Worm (Caenorhabditis elegans) whole organism, young adult: Measurements from ENCODE around the gene C24A8.6.

Experiments used
- B0035.1 ChIP-seq: sonication (generic microtip); optimal IDR thresholded peaks from 2 replicates; lab custom pipeline; 2016; ENCODE audit warnings: missing genetic modification characterization, mild to moderate bottlenecking, missing compliant biosample characterization, missing genotype, missing genetic modification reagents
- C06A6.2 ChIP-seq: fragments of 200-800 bp; sonication (Bioruptor generic); conservative IDR thresholded peaks from 2 replicates; pipeline ENCODE4 v1.3.6; 2022; ENCODE audit warnings: missing genetic modification characterization, missing compliant biosample characterization
- F52B5.7 ChIP-seq: sonication (generic microtip); optimal IDR thresholded peaks from 2 replicates; lab custom pipeline; 2016; ENCODE audit warnings: mild to moderate bottlenecking, missing genetic modification characterization, missing compliant biosample characterization
- bed-1 ChIP-seq: fragments of 200-800 bp; sonication (Bioruptor generic); IDR thresholded peaks from 2 replicates; pipeline ENCODE4 v1.3.6; 2022; ENCODE audit warnings: missing genetic modification reagents, missing genetic modification characterization, missing compliant biosample characterization
- ekl-4 ChIP-seq: fragments of 200-800 bp; sonication (Bioruptor generic); IDR thresholded peaks from 2 replicates; pipeline ENCODE4 v1.3.6; 2022; ENCODE audit warnings: missing genetic modification reagents, missing genetic modification characterization, missing compliant biosample characterization
- madf-6 ChIP-seq: fragments of 200-800 bp; sonication (Bioruptor generic); IDR thresholded peaks from 2 replicates; pipeline ENCODE4 v1.3.6; 2022; ENCODE audit warnings: missing genetic modification reagents, missing genetic modification characterization, missing compliant biosample characterization
- nfya-2 ChIP-seq: fragments of 200-800 bp; sonication (Bioruptor generic); IDR thresholded peaks from 2 replicates; pipeline ENCODE4 v1.3.6; 2022; ENCODE audit warnings: missing genetic modification reagents, missing genetic modification characterization, missing compliant biosample characterization
- tlf-1 ChIP-seq: fragments of 200-800 bp; sonication (Bioruptor generic); optimal IDR thresholded peaks from 2 replicates; lab custom pipeline; 2018; ENCODE audit warnings: mild to moderate bottlenecking, missing genetic modification characterization, missing compliant biosample characterization

The C24A8.6 gene

ce11 chrX:4283989-4284388 lies 48.2 kb downstream of the C24A8.6 start, which contains the start of gene ets-10:
Gene ets-10 (plus strand): TSS chrX:4284189.
- TF ChIP-seq B0035.1 (tag; lab: Kevin White, UChicago) (no peak), nfya-2 (GFP tag; lab: Robert Waterston, UW) (no peak), ekl-4 (no peak)

ce11 chrX:4282380-4282779 lies 49.8 kb downstream of the C24A8.6 start, which contains the start of gene C52B9.19:
Gene C52B9.19 (plus strand): TSS chrX:4282555.
- TF ChIP-seq tlf-1 (GFP tag; lab: Kevin White, UChicago): no peak
- TF ChIP-seq C06A6.2 (GFP tag; lab: Robert Waterston, UW): no peak
- TF ChIP-seq madf-6 (GFP tag; lab: Robert Waterston, UW): no peak
- no peak for TF ChIP-seq bed-1 (GFP tag; lab: Robert Waterston, UW)
- no peak for TF ChIP-seq F52B5.7 (tag; lab: Kevin White, UChicago)
